Worm (Caenorhabditis elegans) whole organism, L3 larva: Measurements from ENCODE around the gene Y17G7B.23.

ENCODE experiments used
- R02D3.7 ChIP-seq: fragments of 150-350 bp; optimal IDR thresholded peaks from 2 replicates; lab custom pipeline; 2014; ENCODE audit warnings: missing biosample characterization, missing genetic modification characterization
- aly-2 ChIP-seq: fragments of 150-350 bp; optimal IDR thresholded peaks from 2 replicates; lab custom pipeline; 2014; ENCODE audit warnings: missing biosample characterization, missing genetic modification characterization
- ama-1 ChIP-seq: fragments of 150-350 bp; optimal IDR thresholded peaks from 2 replicates; lab custom pipeline; 2018
- ceh-82 ChIP-seq: fragments of 150-350 bp; optimal IDR thresholded peaks from 2 replicates; lab custom pipeline; 2014; ENCODE audit warnings: missing biosample characterization, missing genetic modification characterization
- ceh-9 ChIP-seq: sonication (generic microtip); optimal IDR thresholded peaks from 2 replicates; lab custom pipeline; 2018; ENCODE audit warnings: missing biosample characterization, missing genetic modification characterization
- daf-12 ChIP-seq: fragments of 150-350 bp; optimal IDR thresholded peaks from 2 replicates; lab custom pipeline; 2014; ENCODE audit warnings: missing biosample characterization, missing genetic modification reagents, missing genetic modification characterization
- egl-27 ChIP-seq: sonication (generic microtip); optimal IDR thresholded peaks from 4 replicates; lab custom pipeline; 2017; ENCODE audit warnings: missing biosample characterization, missing genetic modification reagents, missing genetic modification characterization
- egl-5 ChIP-seq: fragments of 150-350 bp; optimal IDR thresholded peaks from 2 replicates; lab custom pipeline; 2017; ENCODE audit warnings: missing biosample characterization, missing genetic modification reagents, missing genetic modification characterization, inconsistent platforms
- elt-1 ChIP-seq: fragments of 150-350 bp; optimal IDR thresholded peaks from 2 replicates; lab custom pipeline; 2014; ENCODE audit warnings: missing biosample characterization, missing genetic modification characterization
- elt-2 ChIP-seq: sonication (generic microtip); optimal IDR thresholded peaks from 2 replicates; lab custom pipeline; 2016; ENCODE audit warnings: missing genetic modification reagents, mild to moderate bottlenecking, missing genetic modification characterization, missing compliant biosample characterization
- elt-3 ChIP-seq, 3 experiments: fragments of 150-350 bp in 1 of 3; sonication (generic microtip) in 2 of 3; optimal IDR thresholded peaks; 2 replicates in 2 of 3; 4 replicates in 1 of 3; lab custom pipeline; 2014 to 2017; ENCODE audit warnings: missing biosample characterization in 3 of 3, missing genetic modification characterization in 3 of 3
- eor-1 ChIP-seq, 2 experiments: fragments of 150-350 bp; optimal IDR thresholded peaks; 2 replicates each; lab custom pipeline; 2014 to 2018; ENCODE audit warnings: missing biosample characterization in 2 of 2, missing genetic modification characterization in 2 of 2
- fkh-10 ChIP-seq: sonication (generic microtip); optimal IDR thresholded peaks from 2 replicates; lab custom pipeline; 2017; ENCODE audit warnings: missing biosample characterization, missing genetic modification reagents, missing genetic modification characterization
- hmg-11 ChIP-seq: sonication (generic microtip); optimal IDR thresholded peaks from 2 replicates; lab custom pipeline; 2016; ENCODE audit warnings: missing genetic modification characterization, missing compliant biosample characterization
- jun-1 ChIP-seq: fragments of 150-350 bp; optimal IDR thresholded peaks from 2 replicates; lab custom pipeline; 2014; ENCODE audit warnings: missing biosample characterization, missing genetic modification reagents, missing genetic modification characterization
- lin-15B ChIP-seq: fragments of 150-350 bp; optimal IDR thresholded peaks from 2 replicates; lab custom pipeline; 2014; ENCODE audit warnings: missing biosample characterization, missing genetic modification characterization
- lin-39 ChIP-seq: fragments of 150-350 bp; optimal IDR thresholded peaks from 2 replicates; lab custom pipeline; 2018; ENCODE audit warnings: missing biosample characterization, missing genetic modification reagents, missing genetic modification characterization
- lsy-12 ChIP-seq: sonication (generic microtip); optimal IDR thresholded peaks from 2 replicates; lab custom pipeline; 2016; ENCODE audit warnings: mild to moderate bottlenecking, missing genetic modification characterization, missing compliant biosample characterization
- mdl-1 ChIP-seq: fragments of 150-350 bp; optimal IDR thresholded peaks from 2 replicates; lab custom pipeline; 2014; ENCODE audit warnings: missing biosample characterization, missing genetic modification characterization
- nfya-1 ChIP-seq: sonication (generic microtip); optimal IDR thresholded peaks from 2 replicates; lab custom pipeline; 2017; ENCODE audit warnings: missing genetic modification characterization, mild to moderate bottlenecking, missing compliant biosample characterization, antibody characterized with exemption, moderate library complexity; ENCODE audit not compliant: insufficient read depth
- nhr-11 ChIP-seq: fragments of 150-350 bp; optimal IDR thresholded peaks from 2 replicates; lab custom pipeline; 2014; ENCODE audit warnings: missing biosample characterization, missing genetic modification characterization
- nhr-23 ChIP-seq: fragments of 150-350 bp; optimal IDR thresholded peaks from 2 replicates; lab custom pipeline; 2014; ENCODE audit warnings: missing biosample characterization, missing genetic modification reagents, missing genetic modification characterization
- nhr-237 ChIP-seq: fragments of 150-350 bp; optimal IDR thresholded peaks from 2 replicates; lab custom pipeline; 2014; ENCODE audit warnings: missing biosample characterization, missing genetic modification characterization
- nhr-25 ChIP-seq: sonication (generic microtip); optimal IDR thresholded peaks from 2 replicates; lab custom pipeline; 2017; ENCODE audit warnings: missing biosample characterization, missing genetic modification characterization
- nhr-28 ChIP-seq: fragments of 150-350 bp; optimal IDR thresholded peaks from 2 replicates; lab custom pipeline; 2014; ENCODE audit warnings: missing biosample characterization, missing genetic modification characterization
- nhr-43 ChIP-seq: sonication (generic microtip); optimal IDR thresholded peaks from 2 replicates; lab custom pipeline; 2016; ENCODE audit warnings: mild to moderate bottlenecking, missing genetic modification characterization, missing compliant biosample characterization; ENCODE audit not compliant: poor library complexity, severe bottlenecking
- nhr-67 ChIP-seq: fragments of 150-350 bp; optimal IDR thresholded peaks from 2 replicates; lab custom pipeline; 2014; ENCODE audit warnings: missing biosample characterization, missing genetic modification characterization
- nhr-76 ChIP-seq: fragments of 150-350 bp; sonication (generic microtip); optimal IDR thresholded peaks from 5 replicates; lab custom pipeline; 2014; ENCODE audit warnings: missing biosample characterization, missing genetic modification characterization
- nhr-77 ChIP-seq: fragments of 150-350 bp; optimal IDR thresholded peaks from 2 replicates; lab custom pipeline; 2014; ENCODE audit warnings: missing biosample characterization, missing genetic modification characterization
- pha-4 ChIP-seq: fragments of 150-350 bp; optimal IDR thresholded peaks from 2 replicates; lab custom pipeline; 2014; ENCODE audit warnings: missing biosample characterization, missing genetic modification reagents, missing genetic modification characterization
- pqm-1 ChIP-seq: fragments of 150-350 bp; optimal IDR thresholded peaks from 2 replicates; lab custom pipeline; 2017; ENCODE audit warnings: missing biosample characterization, missing genetic modification characterization, inconsistent platforms
- sea-2 ChIP-seq: fragments of 150-350 bp; sonication (generic microtip); optimal IDR thresholded peaks from 4 replicates; lab custom pipeline; 2014; ENCODE audit warnings: missing biosample characterization, missing genetic modification reagents, missing genetic modification characterization
- skn-1 ChIP-seq: fragments of 150-350 bp; optimal IDR thresholded peaks from 2 replicates; lab custom pipeline; 2014; ENCODE audit warnings: missing biosample characterization, missing genetic modification characterization
- snpc-4 ChIP-seq: fragments of 150-350 bp; optimal IDR thresholded peaks from 2 replicates; lab custom pipeline; 2014; ENCODE audit warnings: missing biosample characterization, missing genetic modification characterization
- unc-62 ChIP-seq: fragments of 150-350 bp; sonication (generic microtip); optimal IDR thresholded peaks from 4 replicates; lab custom pipeline; 2014; ENCODE audit warnings: missing biosample characterization, missing genetic modification reagents, missing genetic modification characterization
- ztf-11 ChIP-seq: fragments of 150-350 bp; optimal IDR thresholded peaks from 2 replicates; lab custom pipeline; 2014; ENCODE audit warnings: missing biosample characterization, missing genetic modification characterization
- ztf-4 ChIP-seq: fragments of 150-350 bp; optimal IDR thresholded peaks from 2 replicates; lab custom pipeline; 2014; ENCODE audit warnings: missing biosample characterization, missing genetic modification characterization

Y17G7B.23 gene

DNA sequence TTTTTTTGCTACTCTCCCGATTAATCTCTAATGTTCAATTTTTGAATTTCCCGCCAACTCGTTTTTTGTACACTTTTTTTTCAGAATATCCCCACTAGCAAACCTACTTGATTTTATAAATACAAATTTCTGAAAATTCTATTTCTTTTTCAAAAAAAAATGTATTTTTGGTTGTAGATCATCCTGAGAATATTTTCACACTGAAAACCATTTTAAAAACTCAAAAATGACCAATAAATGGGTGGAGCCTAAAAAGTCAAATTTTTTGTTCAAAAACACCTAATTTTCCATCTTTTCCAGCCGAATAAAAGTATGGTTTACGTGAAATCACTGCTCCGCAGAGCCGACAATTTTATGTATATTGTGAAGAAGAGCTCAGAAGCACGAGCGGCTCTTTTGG lies 10.3 kb upstream of the Y17G7B.23 start, which contains the start of gene Y17G7B.3:
Gene Y17G7B.3 (plus strand): TSS at position 301 of the 400 bp plus-strand sequence.
- TF ChIP-seq R02D3.7 (tag; lab: Kevin White, UChicago) (no peak), nhr-25 (no peak), lsy-12 (no peak), eor-1 (tag; optimal IDR thresholded peaks at IDR 0.05; lab: Kevin White, UChicago) (no peak), nhr-237 (tag; lab: Kevin White, UChicago) (no peak), jun-1 (tag; lab: Kevin White, UChicago) (no peak), nfya-1 (tag; lab: Kevin White, UChicago) (no peak), mdl-1 (tag; lab: Kevin White, UChicago) (no peak), nhr-28 (no peak), daf-12 (tag; lab: Kevin White, UChicago) (no peak), ceh-9 (no peak), nhr-11 (tag; lab: Kevin White, UChicago) (no peak), egl-27 (tag; lab: Kevin White, UChicago) (no peak)

DNA sequence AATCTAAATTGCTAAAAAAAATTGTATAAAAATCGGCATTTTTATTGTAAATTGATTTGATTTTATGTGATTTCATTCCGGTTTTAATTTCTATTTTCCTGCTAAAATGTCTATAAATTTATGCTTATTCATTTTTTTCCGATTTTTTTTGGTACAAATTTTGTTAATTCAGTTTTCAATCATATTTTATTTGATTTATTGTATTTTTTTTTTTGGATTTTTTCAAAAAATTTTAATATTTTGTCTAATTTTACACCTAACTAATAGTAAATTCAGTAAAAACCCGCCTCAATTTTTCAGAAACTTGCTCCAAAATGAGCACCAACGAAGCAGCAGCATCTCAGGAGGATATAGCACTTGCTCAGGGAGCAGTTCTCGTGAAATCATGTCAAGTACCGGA lies 6.3 kb upstream of the Y17G7B.23 start, which contains the start of gene dhps-1:
Gene dhps-1 (plus strand): TSS at position 301 of the 400 bp plus-strand sequence.
- TF ChIP-seq ama-1 (no peak), nhr-67 (tag; lab: Kevin White, UChicago) (no peak), aly-2 (tag; lab: Kevin White, UChicago) (no peak), egl-5 (tag; lab: Kevin White, UChicago) (no peak), ceh-82 (tag; lab: Kevin White, UChicago) (no peak)

DNA sequence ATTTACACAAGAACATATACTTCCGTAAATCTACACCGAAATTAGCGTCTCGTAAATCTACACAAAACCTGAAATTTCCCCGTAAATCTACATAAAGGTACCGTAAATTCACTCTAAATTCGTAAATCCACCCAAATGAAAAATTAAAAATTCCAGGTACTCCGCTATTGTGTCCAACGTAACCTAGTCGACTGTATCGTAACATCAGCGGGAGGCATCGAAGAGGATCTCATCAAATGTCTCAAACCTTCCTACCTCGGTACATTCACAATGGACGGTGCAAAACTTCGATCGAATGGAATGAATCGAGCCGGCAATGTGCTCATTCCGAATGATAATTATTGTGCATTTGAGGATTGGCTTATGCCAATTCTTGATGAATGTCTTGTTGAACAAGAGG lies 4.1 kb upstream of the Y17G7B.23 start:
- no peak for TF ChIP-seq ztf-11
- TF ChIP-seq ceh-9, result no peak
- TF ChIP-seq ceh-82 (tag; lab: Kevin White, UChicago), result no peak
- TF ChIP-seq nhr-23 (tag; lab: Kevin White, UChicago), result no peak
- no peak for TF ChIP-seq sea-2
- TF ChIP-seq pqm-1 (tag; lab: Kevin White, UChicago), result no peak
- no peak for TF ChIP-seq skn-1 (tag; lab: Kevin White, UChicago)
- no peak for TF ChIP-seq ama-1
- TF ChIP-seq elt-1, result no peak
- TF ChIP-seq ztf-4 (tag; lab: Kevin White, UChicago), result no peak
- no peak for TF ChIP-seq egl-5 (tag; lab: Kevin White, UChicago)
- no peak for TF ChIP-seq lsy-12
- no peak for TF ChIP-seq nhr-67 (tag; lab: Kevin White, UChicago)
- no peak for TF ChIP-seq unc-62 (GFP tag; lab: Kevin White, UChicago)
- no peak for TF ChIP-seq nhr-77 (tag; lab: Kevin White, UChicago)
- TF ChIP-seq lin-39 (tag; lab: Kevin White, UChicago), result no peak
- no peak for TF ChIP-seq lin-15B (tag; lab: Kevin White, UChicago)

DNA sequence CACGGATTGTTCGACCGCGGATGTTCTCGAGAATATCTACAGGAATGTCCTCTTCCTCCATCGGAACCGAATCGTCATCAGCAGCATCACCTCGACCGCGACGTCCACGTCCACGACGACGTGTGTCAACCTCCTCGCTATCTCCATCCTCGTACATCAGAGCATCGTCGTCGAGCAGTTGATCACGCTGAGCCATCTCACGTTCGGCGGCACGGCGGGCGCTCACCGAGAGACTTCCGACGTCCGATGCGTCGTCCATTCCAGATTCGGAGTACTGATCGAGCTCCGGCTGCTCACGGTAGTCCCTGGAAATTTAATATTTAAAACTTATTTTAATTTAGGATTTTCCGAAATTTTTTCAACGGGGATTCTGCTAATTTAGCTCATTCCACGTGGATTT lies 7.0 kb downstream of the Y17G7B.23 start:
- TF ChIP-seq elt-3 (tag; optimal IDR thresholded peaks at IDR 0.05; lab: Kevin White, UChicago) (no peak), ama-1 (no peak), fkh-10 (GFP tag; lab: Kevin White, UChicago) (no peak), egl-5 (tag; lab: Kevin White, UChicago) (no peak), lsy-12 (no peak), unc-62 (GFP tag; lab: Kevin White, UChicago) (no peak), skn-1 (tag; lab: Kevin White, UChicago) (no peak), mdl-1 (tag; lab: Kevin White, UChicago) (no peak), nhr-43 (tag; lab: Kevin White, UChicago) (no peak), ceh-82 (tag; lab: Kevin White, UChicago) (no peak), nhr-76 (tag; lab: Kevin White, UChicago) (no peak), ztf-11 (no peak), hmg-11 (no peak), R02D3.7 (tag; lab: Kevin White, UChicago) (no peak), nhr-77 (tag; lab: Kevin White, UChicago) (no peak), jun-1 (tag; lab: Kevin White, UChicago) (no peak), daf-12 (tag; lab: Kevin White, UChicago) (no peak)
- TF ChIP-seq, all 47 proteins: peak for 0

DNA sequence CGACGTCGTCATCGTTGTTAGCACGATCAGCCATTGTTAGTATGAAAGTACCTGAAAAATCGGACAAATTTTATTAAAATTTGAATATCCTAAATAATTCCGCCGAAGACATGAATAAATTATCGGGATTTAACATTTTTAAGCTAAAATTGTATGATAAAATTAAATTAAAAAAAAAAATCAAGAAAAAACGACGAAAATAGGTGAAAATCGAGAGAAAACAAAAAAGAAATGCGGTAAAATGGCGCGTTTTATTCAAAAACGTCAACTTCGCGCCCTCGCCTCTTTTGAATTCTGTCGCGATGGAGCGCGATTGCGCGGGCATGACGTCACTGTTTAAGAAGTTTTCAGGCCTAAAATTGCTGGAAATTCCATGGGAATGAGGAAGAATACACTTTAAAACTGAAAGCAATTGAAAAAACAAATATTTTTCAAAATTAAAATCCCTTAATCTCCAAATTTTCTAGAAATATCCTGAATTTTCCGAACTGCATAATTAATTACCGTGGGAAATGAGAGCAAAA lies 7.6 kb downstream of the Y17G7B.23 start, which contains the start of gene mcm-2:
Gene mcm-2 (minus strand): TSS at position 51 of the 524 bp plus-strand sequence.
- TF ChIP-seq nhr-77 (tag; lab: Kevin White, UChicago) (peak; percentile 15), ztf-4 (tag; lab: Kevin White, UChicago) (no peak), nhr-43 (tag; lab: Kevin White, UChicago) (no peak), elt-1 (peak; percentile 31), nhr-237 (tag; lab: Kevin White, UChicago) (no peak), sea-2 (no peak), lin-15B (tag; lab: Kevin White, UChicago) (peak; percentile 81), R02D3.7 (tag; lab: Kevin White, UChicago) (peak; percentile 19), pha-4 (tag; lab: Kevin White, UChicago) (peak; percentile 67), pqm-1 (tag; lab: Kevin White, UChicago) (no peak), snpc-4 (tag; lab: Kevin White, UChicago) (peak; percentile 14), nhr-23 (tag; lab: Kevin White, UChicago) (peak; percentile 25), elt-2 (tag; lab: Kevin White, UChicago) (peak; percentile 33)
